Worm (Caenorhabditis elegans) whole organism, L1 larva: ENCODE data around the gene srh-146.

Source experiments
- F16B12.6 ChIP-seq: fragments of 150-350 bp; optimal IDR thresholded peaks from 2 replicates; lab custom pipeline; 2014; ENCODE audit warnings: missing biosample characterization, missing genetic modification characterization
- aha-1 ChIP-seq: fragments of 150-350 bp; optimal IDR thresholded peaks from 2 replicates; lab custom pipeline; 2014; ENCODE audit warnings: missing biosample characterization, missing genetic modification characterization
- alr-1 ChIP-seq: fragments of 200-800 bp; sonication (Bioruptor generic); optimal IDR thresholded peaks from 2 replicates; lab custom pipeline; 2018; ENCODE audit warnings: borderline replicate concordance, mild to moderate bottlenecking, missing genetic modification characterization, missing compliant biosample characterization
- blmp-1 ChIP-seq: fragments of 150-350 bp; optimal IDR thresholded peaks from 2 replicates; lab custom pipeline; 2014; ENCODE audit warnings: missing biosample characterization, missing genetic modification characterization
- ceh-63 ChIP-seq: fragments of 200-800 bp; sonication (Bioruptor generic); optimal IDR thresholded peaks from 2 replicates; lab custom pipeline; 2018; ENCODE audit warnings: mild to moderate bottlenecking, missing genetic modification characterization, missing compliant biosample characterization
- efl-1 ChIP-seq, 4 experiments: fragments of 150-350 bp; optimal IDR thresholded peaks in 3 of 4; peaks in 1 of 4; 1 replicate in 1 of 4; 2 replicates in 3 of 4; lab custom pipeline; 2014; ENCODE audit warnings: missing biosample characterization in 2 of 4, missing genetic modification characterization in 2 of 4, missing genetic modification reagents in 2 of 4
- efl-3 ChIP-seq: fragments of 200-800 bp; sonication (Bioruptor generic); optimal IDR thresholded peaks from 2 replicates; lab custom pipeline; 2018; ENCODE audit warnings: mild to moderate bottlenecking, missing genetic modification characterization, missing compliant biosample characterization
- egl-27 ChIP-seq, 2 experiments: fragments of 150-350 bp in 1 of 2; sonication (generic microtip); optimal IDR thresholded peaks; 3 replicates each; lab custom pipeline; 2017 to 2018; ENCODE audit warnings: missing biosample characterization in 2 of 2, missing genetic modification characterization in 2 of 2, missing genetic modification reagents in 2 of 2
- elt-2 ChIP-seq: sonication (generic microtip); optimal IDR thresholded peaks from 2 replicates; lab custom pipeline; 2016; ENCODE audit warnings: missing genetic modification characterization, mild to moderate bottlenecking, inconsistent platforms, missing compliant biosample characterization, missing genetic modification reagents
- elt-3 ChIP-seq, 6 experiments: fragments of 150-350 bp in 1 of 6; sonication (generic microtip); optimal IDR thresholded peaks; 2 replicates each; lab custom pipeline; 2017 to 2018; ENCODE audit warnings: missing biosample characterization in 6 of 6, missing genetic modification characterization in 6 of 6, inconsistent platforms in 1 of 6
- fkh-8 ChIP-seq: sonication (generic microtip); optimal IDR thresholded peaks from 2 replicates; lab custom pipeline; 2016; ENCODE audit warnings: mild to moderate bottlenecking, missing genetic modification characterization, missing compliant biosample characterization
- fos-1 ChIP-seq: fragments of 150-350 bp; optimal IDR thresholded peaks from 2 replicates; lab custom pipeline; 2014; ENCODE audit warnings: missing biosample characterization, missing genetic modification characterization
- grh-1 ChIP-seq: fragments of 200-800 bp; sonication (Bioruptor generic); IDR thresholded peaks from 2 replicates; pipeline ENCODE4 v1.3.6; 2022; ENCODE audit warnings: missing genetic modification reagents, missing genetic modification characterization, missing compliant biosample characterization
- irx-1 ChIP-seq: sonication (generic microtip); optimal IDR thresholded peaks from 2 replicates; lab custom pipeline; 2016; ENCODE audit warnings: missing genetic modification characterization, missing compliant biosample characterization
- lin-35 ChIP-seq, 2 experiments: fragments of 150-350 bp; optimal IDR thresholded peaks; 2 replicates each; lab custom pipeline; 2014; ENCODE audit warnings: missing biosample characterization in 2 of 2, missing genetic modification characterization in 2 of 2, missing genetic modification reagents in 2 of 2
- lin-39 ChIP-seq: fragments of 150-350 bp; optimal IDR thresholded peaks from 2 replicates; lab custom pipeline; 2014; ENCODE audit warnings: missing biosample characterization, missing genetic modification reagents, missing genetic modification characterization
- mep-1 ChIP-seq: fragments of 150-350 bp; optimal IDR thresholded peaks from 2 replicates; lab custom pipeline; 2014; ENCODE audit warnings: missing biosample characterization, missing genetic modification characterization
- nhr-11 ChIP-seq: fragments of 150-350 bp; optimal IDR thresholded peaks from 2 replicates; lab custom pipeline; 2014; ENCODE audit warnings: missing biosample characterization, missing genetic modification characterization
- nhr-20 ChIP-seq: sonication (generic microtip); optimal IDR thresholded peaks from 2 replicates; lab custom pipeline; 2016; ENCODE audit warnings: mild to moderate bottlenecking, missing genetic modification characterization, missing compliant biosample characterization
- nhr-84 ChIP-seq: sonication (generic microtip); optimal IDR thresholded peaks from 2 replicates; lab custom pipeline; 2017; ENCODE audit warnings: missing biosample characterization, missing genetic modification characterization
- nhr-85 ChIP-seq: sonication (generic microtip); peaks from one replicate; lab custom pipeline; 2016; ENCODE audit warnings: missing genetic modification characterization, inconsistent platforms, missing compliant biosample characterization
- skn-1 ChIP-seq: fragments of 150-350 bp; optimal IDR thresholded peaks from 2 replicates; lab custom pipeline; 2014; ENCODE audit warnings: missing biosample characterization, missing genetic modification characterization
- snu-23 ChIP-seq: sonication (generic microtip); optimal IDR thresholded peaks from 2 replicates; lab custom pipeline; 2016; ENCODE audit warnings: missing genetic modification characterization, missing compliant biosample characterization
- sup-37 ChIP-seq: fragments of 200-800 bp; sonication (Bioruptor generic); optimal IDR thresholded peaks from 2 replicates; lab custom pipeline; 2018; ENCODE audit warnings: mild to moderate bottlenecking, missing genetic modification characterization, missing compliant biosample characterization
- unc-30 ChIP-seq: sonication (generic microtip); optimal IDR thresholded peaks from 2 replicates; lab custom pipeline; 2017; ENCODE audit warnings: missing biosample characterization, missing genetic modification characterization
- unc-98 ChIP-seq: fragments of 200-800 bp; sonication (Bioruptor generic); IDR thresholded peaks from 2 replicates; pipeline ENCODE4 v1.3.6; 2022; ENCODE audit warnings: missing genetic modification characterization, missing compliant biosample characterization
- vab-15 ChIP-seq: sonication (generic microtip); optimal IDR thresholded peaks from 2 replicates; lab custom pipeline; 2017; ENCODE audit warnings: missing genotype, mild to moderate bottlenecking, missing genetic modification characterization, missing compliant biosample characterization
- ztf-11 ChIP-seq, 2 experiments: sonication (generic microtip); optimal IDR thresholded peaks; 2 replicates each; lab custom pipeline; 2016 to 2017; ENCODE audit warnings: missing genetic modification characterization in 2 of 2, missing biosample characterization in 1 of 2, missing compliant biosample characterization in 1 of 2

Gene srh-146

ce11 chrV:2888681-2889080, 25.4 kb upstream of the srh-146 start, which contains the start of gene srw-4:
srw-4 (minus strand) TSS chrV:2888781.
- TF ChIP-seq egl-27 (tag; optimal IDR thresholded peaks at IDR 0.05; lab: Kevin White, UChicago) = no peak

- TF ChIP-seq skn-1 (no peak), irx-1 (tag; lab: Kevin White, UChicago) (no peak)
Observed at ce11 chrV:2891927-2892326, 22.1 kb upstream of the srh-146 start, which contains the start of gene F37B4.15. F37B4.15 (plus strand) TSS chrV:2892227.

ce11 chrV:2892976-2893375, 21.1 kb upstream of the srh-146 start, which contains the start of gene srh-127:
srh-127 (plus strand) TSS chrV:2893276.
- TF ChIP-seq alr-1 (no peak), efl-1 (optimal IDR thresholded peaks at IDR 0.05; lab: Kevin White, UChicago) (no peak), efl-1 (GFP tag; optimal IDR thresholded peaks at IDR 0.05 in 1 of 2; lab: Kevin White, UChicago) (peak in 1 of 2 experiments; percentile 17)
- TF ChIP-seq, all 84 proteins: peak for 1

DNA sequence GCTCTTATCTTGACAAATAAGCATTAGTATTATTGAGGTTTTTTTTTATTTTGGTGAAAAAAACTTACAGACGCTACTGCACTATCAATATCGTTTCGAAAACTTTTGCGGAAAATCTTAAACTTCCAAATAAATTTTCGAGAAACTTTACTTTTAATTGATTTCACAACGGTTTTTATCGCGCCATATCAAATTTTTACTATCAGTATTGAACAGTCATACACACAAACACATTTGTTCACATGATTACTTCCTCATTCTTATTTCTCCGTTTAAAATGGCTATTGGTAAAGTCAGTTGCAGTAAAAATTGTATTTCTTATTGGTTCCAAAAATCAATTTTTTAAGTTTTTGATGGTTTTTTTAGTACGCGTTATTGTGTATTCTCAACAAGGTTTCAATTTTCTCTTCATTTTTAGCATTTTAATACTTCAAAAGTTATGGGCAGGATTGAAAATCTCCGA, 17.8 kb upstream of the srh-146 start, which contains the start of gene pals-32:
TSS of gene pals-32 (plus strand) at position 413 of the 463 bp plus-strand sequence.
- TF ChIP-seq fos-1 (tag; lab: Kevin White, UChicago) (no peak), elt-2 (tag; lab: Kevin White, UChicago) (peak; percentile 3)

DNA sequence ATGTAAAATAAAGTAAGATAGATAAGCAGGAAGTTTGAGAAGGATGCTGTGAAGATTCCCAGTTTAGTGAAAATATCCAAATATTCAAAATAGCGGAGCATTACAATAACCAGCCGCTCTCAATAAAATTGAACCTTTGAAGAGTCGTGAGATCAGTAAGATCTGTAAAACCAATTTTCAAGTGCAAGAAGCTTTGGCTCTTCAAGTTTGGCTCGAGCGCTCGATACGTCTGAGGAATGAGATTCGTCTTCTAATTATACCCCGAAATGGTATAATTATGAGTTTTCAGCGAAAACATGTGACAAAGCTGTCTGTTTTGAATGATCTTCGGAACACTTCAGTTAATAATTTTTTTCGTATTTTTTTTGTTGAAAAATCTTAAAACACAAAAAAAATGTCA, 14.2 kb upstream of the srh-146 start, which contains the start of gene str-46:
TSS of gene str-46 (minus strand) at position 101 of the 400 bp plus-strand sequence.
- no peak for TF ChIP-seq efl-1 (optimal IDR thresholded peaks at IDR 0.05; lab: Kevin White, UChicago)
- peak in 1 of 2 experiments; percentile 8 for TF ChIP-seq efl-1 (GFP tag; optimal IDR thresholded peaks at IDR 0.05 in 1 of 2; lab: Kevin White, UChicago)
- no peak for TF ChIP-seq snu-23 (GFP tag; lab: Kevin White, UChicago)

DNA sequence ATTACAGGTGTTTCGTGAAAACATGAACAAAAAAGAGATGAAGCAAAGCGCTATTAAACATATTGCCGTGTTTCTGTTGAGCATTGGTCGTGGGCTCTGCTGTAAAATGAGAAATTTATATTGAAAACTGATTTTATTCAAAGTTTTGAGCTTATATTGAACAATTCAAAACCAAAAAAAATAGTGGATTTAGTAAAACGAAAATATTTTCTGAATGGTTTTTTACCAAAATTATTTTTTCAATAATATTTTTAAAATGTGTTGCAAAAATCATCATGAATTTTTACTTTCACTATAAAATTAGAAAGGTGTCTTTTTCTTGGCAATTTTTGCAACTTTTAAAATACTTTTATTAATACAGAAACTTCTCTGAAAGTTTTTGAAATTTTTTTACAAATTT, 10.8 kb upstream of the srh-146 start, which contains the start of gene C31B8.7:
TSS of gene C31B8.7 (minus strand) at position 101 of the 400 bp plus-strand sequence.
- no peak for TF ChIP-seq fkh-8 (tag; lab: Kevin White, UChicago)
- TF ChIP-seq aha-1 = no peak
- no peak for TF ChIP-seq efl-3 (GFP tag; lab: Kevin White, UChicago)
- TF ChIP-seq mep-1 (tag; lab: Kevin White, UChicago) = no peak
- TF ChIP-seq ceh-63 (GFP tag; lab: Kevin White, UChicago) = no peak
- TF ChIP-seq nhr-84 = no peak
- no peak for TF ChIP-seq vab-15 (tag; lab: Kevin White, UChicago)
- TF ChIP-seq nhr-20 = no peak

DNA sequence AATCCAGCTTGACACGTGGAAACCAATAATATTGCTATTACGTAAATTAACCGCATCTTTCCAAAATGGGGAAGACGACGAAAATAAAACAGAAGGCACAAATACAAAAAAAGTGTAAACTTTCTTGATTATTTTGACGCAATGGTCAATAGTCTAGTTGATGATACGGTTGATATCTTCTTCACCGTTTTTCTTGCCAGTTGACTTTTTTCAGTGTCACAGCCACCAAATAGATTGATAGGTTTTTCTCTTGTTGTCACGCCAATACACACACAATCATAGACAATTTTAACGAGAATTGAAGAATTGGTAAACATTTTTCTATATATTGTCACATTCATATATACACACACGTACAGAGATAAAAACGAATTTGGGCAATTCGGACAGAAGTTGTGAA, 4.5 kb upstream of the srh-146 start, which contains the start of gene zmp-3:
TSS of gene zmp-3 (minus strand) at position 101 of the 400 bp plus-strand sequence.
- no peak for TF ChIP-seq grh-1 (GFP tag; lab: Robert Waterston, UW)
- TF ChIP-seq elt-3 (tag; optimal IDR thresholded peaks at IDR 0.05; lab: Kevin White, UChicago) = peak in 1 of 6 experiments; percentile 42
- peak; percentile 60 for TF ChIP-seq nhr-85 (tag; lab: Kevin White, UChicago)
- TF ChIP-seq ztf-11 (tag; optimal IDR thresholded peaks at IDR 0.05; lab: Kevin White, UChicago) = no peak

DNA sequence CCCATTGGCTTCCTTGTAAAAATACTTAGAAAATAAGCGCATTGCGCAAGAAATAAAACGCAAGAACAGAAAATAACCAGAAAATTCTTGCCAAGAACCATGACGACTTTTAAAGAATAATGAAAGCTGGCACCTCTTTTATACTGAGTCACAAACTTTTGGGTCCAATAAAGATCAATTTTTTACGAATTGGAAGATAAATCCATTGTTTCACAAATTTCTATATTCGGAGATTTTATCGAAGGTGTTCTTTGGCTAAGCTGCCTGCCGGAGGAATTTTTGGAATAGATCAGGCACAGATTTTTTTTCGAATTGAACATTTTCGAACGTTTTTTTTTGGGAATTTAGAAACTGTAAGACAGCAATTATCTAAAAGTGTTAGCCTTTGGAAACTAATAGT, 1.1 kb upstream of the srh-146 start, which contains the start of gene C31B8.9:
TSS of gene C31B8.9 (minus strand) at position 101 of the 400 bp plus-strand sequence.
- no peak for TF ChIP-seq nhr-11 (tag; lab: Kevin White, UChicago)
- no peak for TF ChIP-seq unc-98 (GFP tag; lab: Robert Waterston, UW)
- TF ChIP-seq lin-39 (tag; lab: Kevin White, UChicago) = no peak
- TF ChIP-seq sup-37 (GFP tag; lab: Kevin White, UChicago) = no peak
- no peak for TF ChIP-seq F16B12.6 (tag; lab: Kevin White, UChicago)
- TF ChIP-seq blmp-1 (tag; lab: Kevin White, UChicago) = no peak
- no peak for TF ChIP-seq unc-30 (tag; lab: Kevin White, UChicago)
- TF ChIP-seq mep-1 (tag; lab: Kevin White, UChicago) = no peak
- no peak for TF ChIP-seq aha-1
- TF ChIP-seq lin-35 (GFP tag; optimal IDR thresholded peaks at IDR 0.05; lab: Kevin White, UChicago) = no peak
